Worm (Caenorhabditis elegans) whole organism, midembryonic: ENCODE results near the gene F11D5.5.

Source experiments
- T22C8.4 ChIP-seq: fragments of 200-800 bp; sonication (Bioruptor generic); IDR thresholded peaks from 2 replicates; pipeline ENCODE4 v1.3.6; 2022; ENCODE audit warnings: missing genetic modification characterization, missing compliant biosample characterization
- flt-1 ChIP-seq: fragments of 200-800 bp; sonication (Bioruptor generic); IDR thresholded peaks from 2 replicates; pipeline ENCODE4 v1.3.6; 2022; ENCODE audit warnings: missing genetic modification characterization, missing compliant biosample characterization
- med-1 ChIP-seq: sonication (generic microtip); optimal IDR thresholded peaks from 2 replicates; lab custom pipeline; 2017; ENCODE audit warnings: missing genetic modification characterization, mild to moderate bottlenecking, missing compliant biosample characterization, antibody characterized with exemption, missing genetic modification reagents; ENCODE audit not compliant: insufficient read depth
- ref-1 ChIP-seq: fragments of 200-800 bp; sonication (Bioruptor generic); conservative IDR thresholded peaks from 2 replicates; pipeline ENCODE4 v1.3.6; 2022; ENCODE audit warnings: missing genetic modification reagents, missing genetic modification characterization, missing compliant biosample characterization

DNA sequence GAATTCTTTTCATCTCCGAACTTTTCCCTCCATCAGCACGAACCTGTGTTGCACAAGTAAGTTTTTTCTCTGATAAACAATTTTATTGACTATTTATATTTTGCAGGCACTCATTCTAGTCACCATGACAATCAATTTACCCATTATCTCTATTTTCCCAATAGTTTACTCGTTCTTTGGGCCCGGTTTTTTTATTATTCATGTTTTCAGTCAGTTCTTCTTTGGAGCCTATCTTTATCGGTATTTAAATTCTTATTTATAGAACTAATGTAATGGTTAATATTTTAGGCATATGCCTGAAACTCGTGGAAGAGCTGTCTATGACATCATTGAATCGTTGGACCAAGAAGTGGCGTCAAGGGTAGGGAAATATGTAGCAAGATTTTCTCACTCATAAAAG lies 16.9 kb upstream of the F11D5.5 start:
- TF ChIP-seq ref-1 (no peak), T22C8.4 (GFP tag; lab: Robert Waterston, UW) (no peak), med-1 (no peak), flt-1 (GFP tag; lab: Robert Waterston, UW) (no peak)
